Worm (Caenorhabditis elegans) whole organism, midembryonic: Measurements from ENCODE around the gene ncx-6.

Source experiments
- T22C8.4 ChIP-seq: fragments of 200-800 bp; sonication (Bioruptor generic); IDR thresholded peaks from 2 replicates; pipeline ENCODE4 v1.3.6; 2022; ENCODE audit warnings: missing genetic modification characterization, missing compliant biosample characterization
- cog-1 ChIP-seq: sonication (generic microtip); optimal IDR thresholded peaks from 2 replicates; lab custom pipeline; 2016; ENCODE audit warnings: missing genetic modification characterization, missing compliant biosample characterization
- flt-1 ChIP-seq: fragments of 200-800 bp; sonication (Bioruptor generic); IDR thresholded peaks from 2 replicates; pipeline ENCODE4 v1.3.6; 2022; ENCODE audit warnings: missing genetic modification characterization, missing compliant biosample characterization
- klf-2 ChIP-seq: fragments of 200-800 bp; sonication (Bioruptor generic); conservative IDR thresholded peaks from 2 replicates; pipeline ENCODE4 v1.3.6; 2022; ENCODE audit warnings: missing genetic modification reagents, missing genetic modification characterization, missing compliant biosample characterization
- med-1 ChIP-seq: sonication (generic microtip); optimal IDR thresholded peaks from 2 replicates; lab custom pipeline; 2017; ENCODE audit warnings: missing genetic modification characterization, mild to moderate bottlenecking, missing compliant biosample characterization, antibody characterized with exemption, missing genetic modification reagents; ENCODE audit not compliant: insufficient read depth
- ref-1 ChIP-seq: fragments of 200-800 bp; sonication (Bioruptor generic); conservative IDR thresholded peaks from 2 replicates; pipeline ENCODE4 v1.3.6; 2022; ENCODE audit warnings: missing genetic modification reagents, missing genetic modification characterization, missing compliant biosample characterization
- tab-1 ChIP-seq: fragments of 200-800 bp; sonication (Bioruptor generic); IDR thresholded peaks from 2 replicates; pipeline ENCODE4 v1.3.6; 2022; ENCODE audit warnings: missing genetic modification characterization, missing compliant biosample characterization
- ztf-23 ChIP-seq: fragments of 200-800 bp; sonication (Bioruptor generic); IDR thresholded peaks from 2 replicates; pipeline ENCODE4 v1.3.6; 2022; ENCODE audit warnings: missing genetic modification reagents, missing genetic modification characterization, missing compliant biosample characterization
- ztf-29 ChIP-seq: fragments of 200-800 bp; sonication (Bioruptor generic); IDR thresholded peaks from 2 replicates; pipeline ENCODE4 v1.3.6; 2022; ENCODE audit warnings: missing genetic modification reagents, missing genetic modification characterization, missing compliant biosample characterization

Gene ncx-6

ce11 chrIII:9704606-9704938 is 9.2 kb downstream of the ncx-6 start:
- TF ChIP-seq cog-1 (tag; lab: Kevin White, UChicago) (no peak), klf-2 (no peak), ztf-23 (GFP tag; lab: Robert Waterston, UW) (no peak), T22C8.4 (no peak), tab-1 (GFP tag; lab: Robert Waterston, UW) (no peak), flt-1 (GFP tag; lab: Robert Waterston, UW) (no peak), med-1 (GFP tag; lab: Kevin White, UChicago) (no peak), ref-1 (GFP tag; lab: Robert Waterston, UW) (no peak), ztf-29 (GFP tag; lab: Robert Waterston, UW) (no peak)

ce11 chrIII:9703747-9704605 is 9.8 kb downstream of the ncx-6 start:
- TF ChIP-seq T22C8.4 (no peak), cog-1 (tag; lab: Kevin White, UChicago) (peak; percentile 64), ztf-23 (GFP tag; lab: Robert Waterston, UW) (0 out of 2 replicates have a peak, but pooled peaks have one; percentile 57), med-1 (GFP tag; lab: Kevin White, UChicago) (no peak)

ce11 chrIII:9702665-9703252 is 11.0 kb downstream of the ncx-6 start:
- TF ChIP-seq ref-1 (GFP tag; lab: Robert Waterston, UW), result no peak
- no peak for TF ChIP-seq ztf-29 (GFP tag; lab: Robert Waterston, UW)
- TF ChIP-seq T22C8.4, result no peak
- TF ChIP-seq klf-2, result no peak
- TF ChIP-seq flt-1 (GFP tag; lab: Robert Waterston, UW), result peak; percentile 36; the same call in 1 of the 2 replicates
- no peak for TF ChIP-seq tab-1 (GFP tag; lab: Robert Waterston, UW)
- TF ChIP-seq ztf-23 (GFP tag; lab: Robert Waterston, UW), result no peak

- TF ChIP-seq ztf-29 (GFP tag; lab: Robert Waterston, UW), result no peak
- no peak for TF ChIP-seq T22C8.4
- TF ChIP-seq med-1 (GFP tag; lab: Kevin White, UChicago), result no peak
- no peak for TF ChIP-seq klf-2
- no peak for TF ChIP-seq ztf-23 (GFP tag; lab: Robert Waterston, UW)
- TF ChIP-seq cog-1 (tag; lab: Kevin White, UChicago), result no peak
- no peak for TF ChIP-seq tab-1 (GFP tag; lab: Robert Waterston, UW)
- TF ChIP-seq ref-1 (GFP tag; lab: Robert Waterston, UW), result no peak
- TF ChIP-seq flt-1 (GFP tag; lab: Robert Waterston, UW), result no peak
These were observed 12.0 kb downstream of the ncx-6 start for ce11 chrIII:9701798-9702197.

- TF ChIP-seq cog-1 (tag; lab: Kevin White, UChicago), result no peak
- TF ChIP-seq ztf-23 (GFP tag; lab: Robert Waterston, UW), result no peak
- TF ChIP-seq ztf-29 (GFP tag; lab: Robert Waterston, UW), result no peak
- TF ChIP-seq ref-1 (GFP tag; lab: Robert Waterston, UW), result no peak
- no peak for TF ChIP-seq flt-1 (GFP tag; lab: Robert Waterston, UW)
- no peak for TF ChIP-seq klf-2
- TF ChIP-seq med-1 (GFP tag; lab: Kevin White, UChicago), result no peak
- TF ChIP-seq T22C8.4, result no peak
- TF ChIP-seq tab-1 (GFP tag; lab: Robert Waterston, UW), result no peak
These were observed 13.5 kb downstream of the ncx-6 start for ce11 chrIII:9700114-9700690.

ce11 chrIII:9699576-9699975 is 14.2 kb downstream of the ncx-6 start, which contains the start of gene tlk-1:
Gene tlk-1 (plus strand): TSS chrIII:9699876.
- no peak for TF ChIP-seq med-1 (GFP tag; lab: Kevin White, UChicago)
- no peak for TF ChIP-seq ztf-23 (GFP tag; lab: Robert Waterston, UW)
- TF ChIP-seq T22C8.4, result no peak
- TF ChIP-seq ref-1 (GFP tag; lab: Robert Waterston, UW), result no peak
- TF ChIP-seq klf-2, result no peak
- TF ChIP-seq ztf-29 (GFP tag; lab: Robert Waterston, UW), result no peak
- no peak for TF ChIP-seq cog-1 (tag; lab: Kevin White, UChicago)

- TF ChIP-seq klf-2 (no peak), tab-1 (GFP tag; lab: Robert Waterston, UW) (no peak), ztf-23 (GFP tag; lab: Robert Waterston, UW) (no peak), T22C8.4 (no peak), med-1 (GFP tag; lab: Kevin White, UChicago) (no peak), flt-1 (GFP tag; lab: Robert Waterston, UW) (no peak), ztf-29 (GFP tag; lab: Robert Waterston, UW) (no peak)
These were observed 14.9 kb downstream of the ncx-6 start for ce11 chrIII:9698635-9699396.

- TF ChIP-seq flt-1 (GFP tag; lab: Robert Waterston, UW) (no peak), ref-1 (GFP tag; lab: Robert Waterston, UW) (no peak), ztf-23 (GFP tag; lab: Robert Waterston, UW) (no peak), klf-2 (no peak), cog-1 (tag; lab: Kevin White, UChicago) (no peak), med-1 (GFP tag; lab: Kevin White, UChicago) (no peak), tab-1 (GFP tag; lab: Robert Waterston, UW) (no peak), T22C8.4 (no peak), ztf-29 (GFP tag; lab: Robert Waterston, UW) (no peak)
These were observed 15.9 kb downstream of the ncx-6 start for ce11 chrIII:9697886-9698285.
